Fruit fly (Drosophila melanogaster): ENCODE measurements around the gene CG42526.

DNA sequence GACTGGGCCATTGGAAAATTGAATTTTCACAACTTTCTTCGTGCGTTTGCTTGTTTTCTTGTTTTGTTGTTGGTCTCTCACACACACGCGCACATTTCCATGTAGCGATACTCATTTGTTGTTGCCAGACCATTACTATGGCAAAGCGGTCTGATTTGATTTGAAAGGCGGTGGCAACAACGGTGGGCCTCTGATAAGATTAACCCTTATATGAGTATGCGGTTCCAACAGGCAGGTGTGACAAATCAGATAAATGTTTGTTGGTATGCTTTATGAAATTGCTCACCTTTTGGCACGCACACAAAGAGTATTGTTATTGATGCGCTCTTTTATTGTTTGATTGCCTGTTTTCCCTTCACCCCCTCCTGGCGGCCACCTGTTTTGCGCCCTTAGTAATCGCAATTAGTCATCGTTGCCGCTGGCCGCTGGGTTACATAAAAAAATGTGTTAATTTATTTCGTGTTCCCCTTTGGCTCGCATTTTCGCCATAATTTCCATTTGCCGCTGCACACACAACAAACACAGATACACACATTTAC lies 12.1 kb upstream of the CG42526 start:
- TF ChIP-seq CG7368 (GFP tag; optimal IDR thresholded peaks at IDR 0.05) = no peak
- TF ChIP-seq CG3919 (GFP tag; optimal IDR thresholded peaks at IDR 0.05) = no peak
- TF ChIP-seq Eip75B (GFP tag; optimal IDR thresholded peaks at IDR 0.05) = no peak
- no peak for TF ChIP-seq fd85E (GFP tag; optimal IDR thresholded peaks at IDR 0.05)

All from whole organism, prepupa.